Fruit fly (Drosophila melanogaster) whole organism, adult: ENCODE measurements around the gene CG10864.

ENCODE experiments used
- CG14711 ChIP-seq: fragments of 200-800 bp; sonication (Bioruptor generic); optimal IDR thresholded peaks from 2 replicates; lab custom pipeline; 2018; ENCODE audit warnings: missing biosample characterization, mild to moderate bottlenecking, missing genetic modification characterization, moderate library complexity
- CG1620 ChIP-seq: fragments of 200-800 bp; sonication (Bioruptor generic); optimal IDR thresholded peaks from 2 replicates; lab custom pipeline; 2016; ENCODE audit warnings: missing biosample characterization, missing genetic modification characterization
- CG33017 ChIP-seq: fragments of 200-800 bp; sonication (Bioruptor generic); optimal IDR thresholded peaks from 2 replicates; lab custom pipeline; 2018; ENCODE audit warnings: missing biosample characterization, mild to moderate bottlenecking, missing genetic modification characterization, moderate library complexity
- CG5204 ChIP-seq: fragments of 200-800 bp; sonication (Bioruptor generic); optimal IDR thresholded peaks from 2 replicates; lab custom pipeline; 2016; ENCODE audit warnings: missing biosample characterization, missing genetic modification characterization
- CG7045 ChIP-seq: fragments of 200-800 bp; sonication (Bioruptor generic); optimal IDR thresholded peaks from 2 replicates; lab custom pipeline; 2017; ENCODE audit warnings: missing biosample characterization, mild to moderate bottlenecking, missing genetic modification characterization
- Hr96 ChIP-seq: fragments of 200-800 bp; sonication (Bioruptor generic); optimal IDR thresholded peaks from 2 replicates; lab custom pipeline; 2016; ENCODE audit warnings: missing biosample characterization, missing genetic modification characterization
- bab1 ChIP-seq: fragments of 200-800 bp; sonication (Bioruptor generic); optimal IDR thresholded peaks from 3 replicates; lab custom pipeline; 2019; ENCODE audit warnings: missing biosample characterization, mild to moderate bottlenecking, missing genetic modification characterization, moderate library complexity
- cic ChIP-seq: fragments of 200-800 bp; sonication (Bioruptor generic); optimal IDR thresholded peaks from 2 replicates; lab custom pipeline; 2017; ENCODE audit warnings: missing biosample characterization, mild to moderate bottlenecking, missing genetic modification characterization, moderate library complexity
- pad ChIP-seq: fragments of 200-800 bp; sonication (Bioruptor generic); optimal IDR thresholded peaks from 3 replicates; lab custom pipeline; 2017; ENCODE audit warnings: missing biosample characterization, missing genetic modification characterization, mild to moderate bottlenecking, moderate library complexity, missing genetic modification reagents
- tj ChIP-seq: fragments of 200-800 bp; sonication (Bioruptor generic); optimal IDR thresholded peaks from 3 replicates; lab custom pipeline; 2017; ENCODE audit warnings: missing biosample characterization, mild to moderate bottlenecking, missing genetic modification characterization, moderate library complexity

- TF ChIP-seq tj (GFP tag; lab: Kevin White, UChicago) = no peak
- no peak for TF ChIP-seq Hr96 (GFP tag; lab: Kevin White, UChicago)
- TF ChIP-seq CG14711 = no peak
- TF ChIP-seq cic (GFP tag; lab: Kevin White, UChicago) = no peak
- no peak for TF ChIP-seq CG5204 (GFP tag; lab: Kevin White, UChicago)
- TF ChIP-seq CG7045 (GFP tag; lab: Kevin White, UChicago) = no peak
- TF ChIP-seq CG1620 (GFP tag; lab: Kevin White, UChicago) = no peak
- TF ChIP-seq bab1 (GFP tag; lab: Kevin White, UChicago) = no peak
- no peak for TF ChIP-seq CG33017 (tag; lab: Kevin White, UChicago)
- no peak for TF ChIP-seq pad (GFP tag; lab: Kevin White, UChicago)
Measured at dm6 chr3R:18432905-18433304, 21.5 kb upstream of the CG10864 start.
